Worm (Caenorhabditis elegans): ENCODE results near the gene C49C8.8.

Gene C49C8.8

DNA sequence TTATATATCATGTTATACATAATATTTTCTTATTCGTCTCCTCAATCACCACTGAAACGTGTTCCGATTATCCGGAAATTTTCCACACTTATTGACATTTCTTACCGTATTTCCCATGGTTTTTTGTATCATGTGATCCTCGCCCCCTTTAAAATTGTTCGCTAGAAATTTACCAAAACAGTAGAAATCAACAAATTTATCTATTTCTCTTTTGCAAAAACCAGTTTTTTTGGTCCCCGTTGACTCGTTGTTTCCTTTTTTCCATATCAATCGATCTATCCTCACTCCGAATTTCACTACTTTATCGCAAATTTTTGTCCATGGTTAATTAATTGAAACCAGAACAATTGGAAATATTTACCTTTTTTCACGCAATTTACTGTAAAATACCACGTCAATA lies 26.2 kb upstream of the C49C8.8 start:
- TF ChIP-seq hlh-1 (tag; optimal IDR thresholded peaks at IDR 0.05) (no peak), elt-1 (tag; optimal IDR thresholded peaks at IDR 0.05; ENCODE audit: borderline replicate concordance, insufficient read depth) (no peak), ham-2 (GFP tag; optimal IDR thresholded peaks at IDR 0.05) (no peak), zip-8 (tag; optimal IDR thresholded peaks at IDR 0.05) (no peak), cnd-1 (tag; optimal IDR thresholded peaks at IDR 0.05) (no peak), pha-4 (tag; optimal IDR thresholded peaks at IDR 0.05) (no peak), mab-5 (tag; optimal IDR thresholded peaks at IDR 0.05) (no peak), sptf-1 (tag; optimal IDR thresholded peaks at IDR 0.05) (no peak), ztf-11 (tag; optimal IDR thresholded peaks at IDR 0.05) (no peak), nhr-28 (tag; optimal IDR thresholded peaks at IDR 0.05) (no peak), nhr-2 (tag; optimal IDR thresholded peaks at IDR 0.05) (no peak), mls-2 (tag; optimal IDR thresholded peaks at IDR 0.05) (no peak), nhr-76 (tag; optimal IDR thresholded peaks at IDR 0.05) (no peak), lin-13 (tag; optimal IDR thresholded peaks at IDR 0.05) (no peak), M03D4.4 (tag; optimal IDR thresholded peaks at IDR 0.05) (no peak), unc-62 (GFP tag; optimal IDR thresholded peaks at IDR 0.05) (no peak)

DNA sequence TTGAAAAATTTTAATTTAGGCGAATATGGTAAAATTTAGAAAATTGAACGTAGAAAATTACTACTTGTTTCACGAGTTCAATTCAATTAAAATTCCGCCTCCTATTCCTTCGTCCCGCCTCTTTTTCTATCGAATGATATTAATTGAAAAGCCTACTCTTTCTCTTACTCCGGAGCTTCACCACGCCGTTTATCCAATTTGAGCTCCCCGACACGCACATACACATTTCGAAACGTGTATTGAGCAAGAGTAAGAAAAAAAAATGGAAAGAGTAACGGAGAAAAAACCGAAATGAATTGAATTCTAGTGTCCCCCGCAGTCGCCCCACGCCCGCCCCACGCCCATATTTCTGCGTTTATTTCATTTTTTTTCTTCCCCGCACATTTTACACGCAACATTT lies 25.6 kb upstream of the C49C8.8 start:
- TF ChIP-seq ces-1 (GFP tag; optimal IDR thresholded peaks at IDR 0.05) (peak; percentile 78), nhr-28 (tag; optimal IDR thresholded peaks at IDR 0.05) (no peak)

DNA sequence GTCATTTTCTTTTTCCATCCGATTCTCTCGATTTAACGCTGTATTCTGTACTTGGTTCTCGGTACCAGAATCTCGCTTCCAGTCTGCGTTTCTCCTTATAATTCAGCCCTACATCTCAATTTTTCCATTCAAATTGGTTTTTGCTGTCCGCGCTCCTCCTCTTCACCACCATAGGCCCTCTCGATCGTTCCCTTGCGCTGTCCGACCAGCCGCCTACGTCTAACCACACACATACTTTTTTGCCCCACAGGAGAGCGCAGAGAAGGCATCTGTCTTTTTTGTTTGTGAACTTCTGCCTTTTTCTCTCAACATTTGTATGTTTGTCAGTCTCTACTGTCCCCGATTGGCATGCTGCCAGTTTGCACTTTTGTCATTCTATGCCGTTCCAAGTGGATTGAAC lies 24.6 kb upstream of the C49C8.8 start, which contains the start of gene F42A9.11:
F42A9.11 (plus strand) TSS at position 310 of the 400 bp plus-strand sequence.
- no peak for TF ChIP-seq sptf-1 (tag; optimal IDR thresholded peaks at IDR 0.05)
- TF ChIP-seq bed-3 (GFP tag; optimal IDR thresholded peaks at IDR 0.05) = no peak
- no peak for TF ChIP-seq elt-3 (tag; optimal IDR thresholded peaks at IDR 0.05)
- TF ChIP-seq hlh-1 (tag; optimal IDR thresholded peaks at IDR 0.05) = peak; percentile 6

DNA sequence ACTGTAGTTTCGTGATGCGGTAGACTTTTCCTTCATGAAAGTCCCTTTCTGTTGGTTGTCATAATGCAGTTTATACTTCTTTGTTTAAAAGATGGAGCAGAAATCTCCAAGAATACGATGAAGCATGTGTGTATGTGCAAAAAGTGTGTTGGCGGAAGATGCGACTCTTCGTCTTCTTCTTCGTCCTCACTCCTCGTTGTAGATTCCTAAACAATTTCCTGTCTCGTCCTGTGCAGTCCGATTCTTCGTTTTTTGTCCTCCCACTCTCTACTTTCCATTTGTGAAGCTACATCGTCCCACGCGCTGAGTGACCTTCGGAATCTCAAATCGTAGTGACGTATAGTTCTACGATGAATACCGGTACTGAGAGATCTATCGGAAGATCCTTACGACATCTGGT lies 23.7 kb upstream of the C49C8.8 start:
- TF ChIP-seq sptf-1 (tag; optimal IDR thresholded peaks at IDR 0.05) (no peak), lin-13 (tag; optimal IDR thresholded peaks at IDR 0.05) (no peak), flh-1 (GFP tag; optimal IDR thresholded peaks at IDR 0.05) (no peak), M03D4.4 (tag; optimal IDR thresholded peaks at IDR 0.05) (no peak), nhr-237 (tag; optimal IDR thresholded peaks at IDR 0.05) (no peak), nhr-2 (tag; optimal IDR thresholded peaks at IDR 0.05) (no peak), sem-2 (GFP tag; optimal IDR thresholded peaks at IDR 0.05) (no peak), ceh-39 (tag; optimal IDR thresholded peaks at IDR 0.05) (no peak), unc-120 (tag; optimal IDR thresholded peaks at IDR 0.05; ENCODE audit: poor library complexity, severe bottlenecking) (no peak), ces-1 (GFP tag; optimal IDR thresholded peaks at IDR 0.05) (no peak), bed-3 (GFP tag; optimal IDR thresholded peaks at IDR 0.05) (no peak), pha-4 (tag; optimal IDR thresholded peaks at IDR 0.05) (no peak), drap-1 (GFP tag; optimal IDR thresholded peaks at IDR 0.05) (no peak), snpc-4 (tag; optimal IDR thresholded peaks at IDR 0.05) (no peak), zip-8 (tag; optimal IDR thresholded peaks at IDR 0.05) (no peak), hlh-1 (tag; optimal IDR thresholded peaks at IDR 0.05) (no peak)

DNA sequence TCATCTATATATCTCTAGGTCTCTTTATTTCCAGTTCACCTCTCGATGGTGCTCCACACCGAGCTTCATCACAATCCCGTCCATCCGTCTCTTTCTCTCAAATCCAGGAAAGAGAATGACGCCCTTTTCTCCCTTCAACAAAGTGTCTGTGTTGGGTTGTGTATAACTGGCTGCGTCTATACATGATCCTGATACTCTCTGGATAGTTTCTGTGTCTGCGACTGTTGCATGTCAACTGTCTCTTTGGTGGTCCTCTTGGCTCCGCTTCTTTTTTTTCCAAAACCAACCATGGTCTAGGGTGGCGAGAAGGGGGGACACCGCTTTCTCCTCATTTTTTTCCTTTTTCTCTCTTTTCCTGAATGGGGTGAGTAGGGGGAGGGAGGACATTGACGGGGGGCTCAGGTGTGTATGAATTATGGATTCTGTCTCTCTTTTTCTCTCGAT lies 22.3 kb upstream of the C49C8.8 start:
- no peak for TF ChIP-seq sptf-1 (tag; optimal IDR thresholded peaks at IDR 0.05)
- no peak for TF ChIP-seq ceh-43 (GFP tag; optimal IDR thresholded peaks at IDR 0.05)
- no peak for TF ChIP-seq cnd-1 (tag; optimal IDR thresholded peaks at IDR 0.05)
- TF ChIP-seq sem-2 (GFP tag; optimal IDR thresholded peaks at IDR 0.05) = no peak
- TF ChIP-seq snpc-4 (tag; optimal IDR thresholded peaks at IDR 0.05) = no peak
- TF ChIP-seq tbx-8 (GFP tag; optimal IDR thresholded peaks at IDR 0.05) = no peak
- no peak for TF ChIP-seq nhr-12 (tag; optimal IDR thresholded peaks at IDR 0.05)
- TF ChIP-seq ces-1 (GFP tag; optimal IDR thresholded peaks at IDR 0.05) = peak; percentile 27
- TF ChIP-seq ceh-39 (tag; optimal IDR thresholded peaks at IDR 0.05) = no peak
- no peak for TF ChIP-seq mep-1 (tag; optimal IDR thresholded peaks at IDR 0.05)
- TF ChIP-seq flh-1 (GFP tag; optimal IDR thresholded peaks at IDR 0.05) = no peak
- TF ChIP-seq lsy-2 (tag; optimal IDR thresholded peaks at IDR 0.05) = no peak
- no peak for TF ChIP-seq lin-13 (tag; optimal IDR thresholded peaks at IDR 0.05)
- TF ChIP-seq mab-5 (tag; optimal IDR thresholded peaks at IDR 0.05) = no peak
- TF ChIP-seq unc-62 (GFP tag; optimal IDR thresholded peaks at IDR 0.05) = peak; percentile 67
- TF ChIP-seq pha-4 (tag; optimal IDR thresholded peaks at IDR 0.05) = no peak
- no peak for TF ChIP-seq ham-2 (GFP tag; optimal IDR thresholded peaks at IDR 0.05)
- TF ChIP-seq zip-8 (tag; optimal IDR thresholded peaks at IDR 0.05) = no peak
- TF ChIP-seq drap-1 (GFP tag; optimal IDR thresholded peaks at IDR 0.05) = peak; percentile 4
- TF ChIP-seq nhr-76 (tag; optimal IDR thresholded peaks at IDR 0.05) = no peak
- TF ChIP-seq nhr-237 (tag; optimal IDR thresholded peaks at IDR 0.05) = peak; percentile 1
- peak; percentile 59 for TF ChIP-seq hlh-1 (tag; optimal IDR thresholded peaks at IDR 0.05)
- no peak for TF ChIP-seq lin-32 (GFP tag; optimal IDR thresholded peaks at IDR 0.05)
- no peak for TF ChIP-seq ceh-83 (GFP tag; optimal IDR thresholded peaks at IDR 0.05)
- no peak for TF ChIP-seq ztf-11 (tag; optimal IDR thresholded peaks at IDR 0.05)
- TF ChIP-seq mls-2 (tag; optimal IDR thresholded peaks at IDR 0.05) = no peak
- TF ChIP-seq M03D4.4 (tag; optimal IDR thresholded peaks at IDR 0.05) = no peak
- no peak for TF ChIP-seq elt-3 (tag; optimal IDR thresholded peaks at IDR 0.05)
- no peak for TF ChIP-seq unc-39 (tag; optimal IDR thresholded peaks at IDR 0.05)
- peak; percentile 94 for TF ChIP-seq unc-120 (tag; optimal IDR thresholded peaks at IDR 0.05; ENCODE audit: poor library complexity, severe bottlenecking)
- no peak for TF ChIP-seq bed-3 (GFP tag; optimal IDR thresholded peaks at IDR 0.05)
- TF ChIP-seq elt-1 (tag; optimal IDR thresholded peaks at IDR 0.05; ENCODE audit: borderline replicate concordance, insufficient read depth) = no peak
- no peak for TF ChIP-seq nhr-2 (tag; optimal IDR thresholded peaks at IDR 0.05)
- TF ChIP-seq nhr-28 (tag; optimal IDR thresholded peaks at IDR 0.05) = no peak
- TF ChIP-seq blmp-1 (tag; optimal IDR thresholded peaks at IDR 0.05) = no peak

Measured in whole organism, mixed stage, embryonic.